Fruit fly (Drosophila melanogaster) whole organism, pupa: Measurements from ENCODE around the gene TwdlB.

Source experiments
- CG10348 ChIP-seq: fragments of 200-800 bp; sonication (Bioruptor generic); IDR thresholded peaks from 2 replicates; pipeline ENCODE4 v1.3.6; 2022; ENCODE audit warnings: missing biosample characterization, missing genetic modification characterization
- CG13204 ChIP-seq: fragments of 200-800 bp; sonication (Bioruptor generic); optimal IDR thresholded peaks from 2 replicates; lab custom pipeline; 2018; ENCODE audit warnings: missing biosample characterization, mild to moderate bottlenecking, missing genetic modification characterization, moderate library complexity
- CG17806 ChIP-seq: fragments of 200-800 bp; sonication (Bioruptor generic); optimal IDR thresholded peaks from 2 replicates; lab custom pipeline; 2018; ENCODE audit warnings: missing biosample characterization, mild to moderate bottlenecking, missing genetic modification characterization, moderate library complexity
- CG8301 ChIP-seq: fragments of 200-800 bp; sonication (Bioruptor generic); optimal IDR thresholded peaks from 2 replicates; lab custom pipeline; 2018; ENCODE audit warnings: missing biosample characterization, mild to moderate bottlenecking, missing genetic modification characterization
- D1 ChIP-seq: fragments of 200-800 bp; sonication (Bioruptor generic); optimal IDR thresholded peaks from 2 replicates; lab custom pipeline; 2018; ENCODE audit warnings: missing biosample characterization, mild to moderate bottlenecking, missing genetic modification characterization, moderate library complexity

- TF ChIP-seq CG17806 (no peak), CG10348 (GFP tag; lab: Robert Waterston, UW) (no peak), CG8301 (no peak), D1 (tag; lab: Kevin White, UChicago) (no peak), CG13204 (GFP tag; lab: Kevin White, UChicago) (no peak)
These were observed 10.1 kb upstream of the TwdlB start, which contains the start of gene TwdlH for dm6 chr3R:26633432-26633831.
